Worm (Caenorhabditis elegans) whole organism, L4 larva: ENCODE measurements around the gene mpst-1.

ENCODE experiments used
- F10B5.3 ChIP-seq: sonication (generic microtip); optimal IDR thresholded peaks from 2 replicates; lab custom pipeline; 2016; ENCODE audit warnings: mild to moderate bottlenecking, missing genetic modification characterization, missing compliant biosample characterization
- F26F4.8 ChIP-seq: fragments of 200-800 bp; sonication (Bioruptor generic); conservative IDR thresholded peaks from 2 replicates; pipeline ENCODE4 v1.3.6; 2022; ENCODE audit warnings: missing genetic modification characterization, missing compliant biosample characterization
- F37D6.2 ChIP-seq: sonication (generic microtip); optimal IDR thresholded peaks from 2 replicates; lab custom pipeline; 2016; ENCODE audit warnings: mild to moderate bottlenecking, missing genetic modification characterization, missing compliant biosample characterization
- T20F7.1 ChIP-seq: fragments of 200-800 bp; sonication (Bioruptor generic); optimal IDR thresholded peaks from 2 replicates; lab custom pipeline; 2018; ENCODE audit warnings: mild to moderate bottlenecking, missing genetic modification characterization, missing compliant biosample characterization
- T26A8.4 ChIP-seq: fragments of 200-800 bp; sonication (Bioruptor generic); IDR thresholded peaks from 2 replicates; pipeline ENCODE4 v1.3.6; 2022; ENCODE audit warnings: missing genetic modification characterization, missing compliant biosample characterization
- Y48G9A.11 ChIP-seq: fragments of 200-800 bp; sonication (Bioruptor generic); IDR thresholded peaks from 2 replicates; pipeline ENCODE4 v1.3.6; 2022; ENCODE audit warnings: missing genetic modification reagents, missing genetic modification characterization, missing compliant biosample characterization
- ZK337.2 ChIP-seq: fragments of 200-800 bp; sonication (Bioruptor generic); IDR thresholded peaks from 2 replicates; pipeline ENCODE4 v1.3.6; 2022; ENCODE audit warnings: missing genetic modification reagents, missing genetic modification characterization, missing compliant biosample characterization
- aha-1 ChIP-seq: fragments of 150-350 bp; peaks from one replicate; lab custom pipeline; 2014; ENCODE audit warnings: missing biosample characterization, missing genetic modification characterization
- aly-2 ChIP-seq: sonication (generic microtip); optimal IDR thresholded peaks from 2 replicates; lab custom pipeline; 2018; ENCODE audit warnings: missing biosample characterization, missing genetic modification characterization
- ama-1 ChIP-seq: fragments of 150-350 bp; optimal IDR thresholded peaks from 2 replicates; lab custom pipeline; 2014; ENCODE audit warnings: inconsistent platforms, mixed read lengths
- ceh-20 ChIP-seq: fragments of 200-800 bp; sonication (Bioruptor generic); IDR thresholded peaks from 2 replicates; pipeline ENCODE4 v1.3.6; 2022; ENCODE audit warnings: missing genetic modification reagents, missing genetic modification characterization, missing compliant biosample characterization
- ceh-28 ChIP-seq: fragments of 150-350 bp; optimal IDR thresholded peaks from 2 replicates; lab custom pipeline; 2014; ENCODE audit warnings: missing biosample characterization, missing genetic modification reagents, missing genetic modification characterization
- ceh-44 ChIP-seq: fragments of 200-800 bp; sonication (Bioruptor generic); IDR thresholded peaks from 2 replicates; pipeline ENCODE4 v1.3.6; 2022; ENCODE audit warnings: missing genetic modification reagents, missing genetic modification characterization, missing compliant biosample characterization
- ceh-82 ChIP-seq: sonication (generic microtip); optimal IDR thresholded peaks from 2 replicates; lab custom pipeline; 2017; ENCODE audit warnings: missing biosample characterization, missing genetic modification characterization
- ces-1 ChIP-seq: fragments of 150-350 bp; sonication (generic microtip); optimal IDR thresholded peaks from 4 replicates; lab custom pipeline; 2014; ENCODE audit warnings: missing biosample characterization, missing genetic modification reagents, missing genetic modification characterization
- daf-16 ChIP-seq, 3 experiments: sonication (generic microtip); optimal IDR thresholded peaks; 2 replicates each; lab custom pipeline; 2016 to 2017; ENCODE audit warnings: missing genetic modification characterization in 3 of 3, missing genetic modification reagents in 3 of 3, mild to moderate bottlenecking in 2 of 3, missing compliant biosample characterization in 2 of 3, missing biosample characterization in 1 of 3, moderate library complexity in 1 of 3
- daf-8 ChIP-seq: fragments of 200-800 bp; sonication (Bioruptor generic); IDR thresholded peaks from 2 replicates; pipeline ENCODE4 v1.3.6; 2022; ENCODE audit warnings: missing genetic modification characterization, missing compliant biosample characterization
- dmd-8 ChIP-seq: fragments of 200-800 bp; sonication (Bioruptor generic); IDR thresholded peaks from 2 replicates; pipeline ENCODE4 v1.3.6; 2022; ENCODE audit warnings: missing genetic modification characterization, missing compliant biosample characterization
- dpl-1 ChIP-seq: fragments of 150-350 bp; optimal IDR thresholded peaks from 2 replicates; lab custom pipeline; 2014; ENCODE audit warnings: missing biosample characterization, missing genetic modification reagents, missing genetic modification characterization
- dve-1 ChIP-seq: sonication (generic microtip); optimal IDR thresholded peaks from 2 replicates; lab custom pipeline; 2017; ENCODE audit warnings: antibody characterized with exemption, mild to moderate bottlenecking, missing genetic modification characterization, missing compliant biosample characterization; ENCODE audit not compliant: insufficient read depth
- egl-27 ChIP-seq: sonication (generic microtip); optimal IDR thresholded peaks from 3 replicates; lab custom pipeline; 2017; ENCODE audit warnings: missing biosample characterization, missing genetic modification reagents, missing genetic modification characterization
- hlh-11 ChIP-seq: fragments of 200-800 bp; sonication (Bioruptor generic); optimal IDR thresholded peaks from 2 replicates; lab custom pipeline; 2018; ENCODE audit warnings: mild to moderate bottlenecking, missing genetic modification characterization, missing compliant biosample characterization
- hmg-1.1 ChIP-seq: fragments of 200-800 bp; sonication (Bioruptor generic); IDR thresholded peaks from 2 replicates; pipeline ENCODE4 v1.3.6; 2022; ENCODE audit warnings: missing genetic modification reagents, missing genetic modification characterization, missing compliant biosample characterization
- lin-15B ChIP-seq: fragments of 150-350 bp; sonication (generic microtip); optimal IDR thresholded peaks from 3 replicates; lab custom pipeline; 2014; ENCODE audit warnings: missing biosample characterization, missing genetic modification characterization
- lin-29 ChIP-seq: fragments of 200-800 bp; sonication (Bioruptor generic); IDR thresholded peaks from 2 replicates; pipeline ENCODE4 v1.3.6; 2022; ENCODE audit warnings: missing genetic modification reagents, missing genetic modification characterization, missing compliant biosample characterization
- lin-39 ChIP-seq: fragments of 150-350 bp; optimal IDR thresholded peaks from 2 replicates; lab custom pipeline; 2014; ENCODE audit warnings: missing biosample characterization, missing genetic modification reagents, missing genetic modification characterization
- lsy-2 ChIP-seq, 2 experiments: fragments of 150-350 bp in 1 of 2; sonication (generic microtip) in 1 of 2; optimal IDR thresholded peaks; 2 replicates each; lab custom pipeline; 2014 to 2017; ENCODE audit warnings: missing biosample characterization in 2 of 2, missing genetic modification characterization in 2 of 2
- madf-5 ChIP-seq, 2 experiments: fragments of 200-800 bp; sonication (Bioruptor generic); IDR thresholded peaks; 2 replicates each; pipeline ENCODE4 v1.3.6; 2022; ENCODE audit warnings: missing compliant biosample characterization in 2 of 2, missing genetic modification characterization in 2 of 2
- mdl-1 ChIP-seq, 2 experiments: fragments of 150-350 bp in 1 of 2; sonication (generic microtip) in 1 of 2; optimal IDR thresholded peaks; 2 replicates each; lab custom pipeline; 2014 to 2017; ENCODE audit warnings: missing biosample characterization in 2 of 2, missing genetic modification characterization in 2 of 2
- mxl-3 ChIP-seq: fragments of 200-800 bp; sonication (Bioruptor generic); optimal IDR thresholded peaks from 2 replicates; lab custom pipeline; 2018; ENCODE audit warnings: mild to moderate bottlenecking, missing genetic modification characterization, missing compliant biosample characterization
- nhr-102 ChIP-seq: sonication (generic microtip); optimal IDR thresholded peaks from 2 replicates; lab custom pipeline; 2016; ENCODE audit warnings: mild to moderate bottlenecking, missing genetic modification characterization, moderate library complexity, missing compliant biosample characterization
- nhr-11 ChIP-seq: fragments of 150-350 bp; optimal IDR thresholded peaks from 2 replicates; lab custom pipeline; 2014; ENCODE audit warnings: missing biosample characterization, missing genetic modification characterization
- nhr-28 ChIP-seq: fragments of 150-350 bp; optimal IDR thresholded peaks from 2 replicates; lab custom pipeline; 2014; ENCODE audit warnings: missing biosample characterization, missing genetic modification characterization
- nhr-42 ChIP-seq: fragments of 200-800 bp; sonication (Bioruptor generic); IDR thresholded peaks from 2 replicates; pipeline ENCODE4 v1.3.6; 2022; ENCODE audit warnings: missing genetic modification characterization, missing compliant biosample characterization
- pha-4 ChIP-seq, 2 experiments: fragments of 150-350 bp in 1 of 2; fragments of 200-800 bp in 1 of 2; sonication (Bioruptor generic) in 1 of 2; IDR thresholded peaks in 1 of 2; optimal IDR thresholded peaks in 1 of 2; 2 replicates each; pipeline versions ENCODE4 v1.3.6 to Lab custom; 2014 to 2022; ENCODE audit warnings: missing genetic modification characterization in 2 of 2, missing genetic modification reagents in 2 of 2, missing biosample characterization in 1 of 2, missing compliant biosample characterization in 1 of 2
- php-3 ChIP-seq: fragments of 200-800 bp; sonication (Bioruptor generic); IDR thresholded peaks from 2 replicates; pipeline ENCODE4 v1.3.6; 2022; ENCODE audit warnings: missing genetic modification reagents, missing genetic modification characterization, missing compliant biosample characterization
- pqm-1 ChIP-seq: sonication (generic microtip); optimal IDR thresholded peaks from 2 replicates; lab custom pipeline; 2017; ENCODE audit warnings: missing biosample characterization, missing genetic modification characterization
- rbr-2 ChIP-seq: sonication (generic microtip); optimal IDR thresholded peaks from 2 replicates; lab custom pipeline; 2016; ENCODE audit warnings: missing genotype, missing genetic modification characterization, missing compliant biosample characterization
- sdz-12 ChIP-seq: fragments of 200-800 bp; sonication (Bioruptor generic); optimal IDR thresholded peaks from 2 replicates; lab custom pipeline; 2018; ENCODE audit warnings: mild to moderate bottlenecking, missing genetic modification characterization, missing compliant biosample characterization
- spr-3 ChIP-seq: fragments of 200-800 bp; sonication (Bioruptor generic); optimal IDR thresholded peaks from 2 replicates; lab custom pipeline; 2018; ENCODE audit warnings: mild to moderate bottlenecking, missing genetic modification characterization, missing compliant biosample characterization
- tra-1 ChIP-seq: fragments of 200-800 bp; sonication (Bioruptor generic); IDR thresholded peaks from 2 replicates; pipeline ENCODE4 v1.3.6; 2022; ENCODE audit warnings: missing genetic modification reagents, missing genetic modification characterization, missing compliant biosample characterization
- unc-62 ChIP-seq, 3 experiments: fragments of 150-350 bp in 1 of 3; sonication (generic microtip); optimal IDR thresholded peaks in 2 of 3; peaks in 1 of 3; 1 replicate in 1 of 3; 2 replicates in 2 of 3; lab custom pipeline; 2014 to 2017; ENCODE audit warnings: missing biosample characterization in 3 of 3, missing genetic modification characterization in 3 of 3, missing genetic modification reagents in 3 of 3, missing genotype in 1 of 3
- zfp-3 ChIP-seq: fragments of 200-800 bp; sonication (Bioruptor generic); conservative IDR thresholded peaks from 2 replicates; pipeline ENCODE4 v1.3.6; 2022; ENCODE audit warnings: missing genetic modification reagents, missing genetic modification characterization, missing compliant biosample characterization
- ztf-7 ChIP-seq: fragments of 150-350 bp; optimal IDR thresholded peaks from 2 replicates; lab custom pipeline; 2014; ENCODE audit warnings: missing biosample characterization, missing genetic modification characterization

Gene mpst-1

DNA sequence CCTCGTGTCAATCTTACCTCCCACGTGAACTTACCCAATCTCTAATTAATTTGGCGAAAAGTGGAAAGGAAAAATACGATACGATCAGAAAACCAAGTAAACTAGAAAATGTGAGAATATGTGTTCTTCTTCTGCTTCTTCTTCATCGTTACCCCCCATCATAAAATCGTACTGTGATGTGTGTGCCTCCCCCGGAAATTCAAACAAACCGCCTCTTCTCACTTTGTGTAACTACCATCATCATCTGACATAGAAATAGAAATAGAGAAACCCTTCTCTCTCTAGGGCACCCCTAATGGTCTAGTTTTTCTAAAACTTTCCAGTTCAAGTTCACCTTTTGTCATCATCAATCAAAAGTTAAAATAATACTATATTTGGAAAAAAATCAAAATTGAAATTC lies 30.9 kb upstream of the mpst-1 start (continued):
- TF ChIP-seq lin-39 (tag; lab: Kevin White, UChicago) (no peak), mxl-3 (no peak), daf-8 (GFP tag; lab: Robert Waterston, UW) (no peak), tra-1 (no peak), sdz-12 (no peak), T20F7.1 (GFP tag; lab: Kevin White, UChicago) (no peak), ceh-20 (no peak), nhr-42 (no peak), madf-5 (GFP tag; IDR thresholded peaks at IDR 0.05; lab: Robert Waterston, UW) (no peak), zfp-3 (GFP tag; lab: Robert Waterston, UW) (no peak), hlh-11 (tag; lab: Kevin White, UChicago) (peak; percentile 1), ceh-28 (no peak), F37D6.2 (no peak), lin-29 (no peak), F10B5.3 (tag; lab: Kevin White, UChicago) (no peak), nhr-11 (no peak), lin-15B (tag; lab: Kevin White, UChicago) (no peak), F26F4.8 (GFP tag; lab: Robert Waterston, UW) (no peak), aly-2 (tag; lab: Kevin White, UChicago) (no peak)

DNA sequence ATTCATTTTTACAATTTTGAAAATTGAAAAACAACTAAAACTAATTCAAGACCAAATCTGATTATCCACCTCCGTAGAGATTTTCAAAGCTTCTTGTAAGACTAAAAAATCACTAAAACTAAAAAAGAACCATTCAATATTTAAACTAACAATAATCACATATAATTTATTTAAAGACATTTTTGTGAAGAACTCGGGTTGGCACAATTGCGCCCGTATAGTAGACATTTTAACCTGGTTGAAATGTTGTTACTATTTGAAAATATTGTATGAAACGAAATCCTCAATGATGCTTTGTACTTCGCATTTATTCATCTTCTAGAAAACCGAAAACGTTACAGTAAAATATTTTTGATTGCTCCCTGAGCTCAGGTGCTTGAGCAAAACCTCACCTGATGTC lies 29.2 kb upstream of the mpst-1 start:
- TF ChIP-seq unc-62 (GFP tag; optimal IDR thresholded peaks at IDR 0.05 in 1 of 2; lab: Kevin White, UChicago) (peak in 1 of 2 experiments; percentile 74), unc-62 (tag; optimal IDR thresholded peaks at IDR 0.05; lab: Kevin White, UChicago) (no peak), ztf-7 (no peak), aha-1 (tag; lab: Kevin White, UChicago) (peak; percentile 75)

DNA sequence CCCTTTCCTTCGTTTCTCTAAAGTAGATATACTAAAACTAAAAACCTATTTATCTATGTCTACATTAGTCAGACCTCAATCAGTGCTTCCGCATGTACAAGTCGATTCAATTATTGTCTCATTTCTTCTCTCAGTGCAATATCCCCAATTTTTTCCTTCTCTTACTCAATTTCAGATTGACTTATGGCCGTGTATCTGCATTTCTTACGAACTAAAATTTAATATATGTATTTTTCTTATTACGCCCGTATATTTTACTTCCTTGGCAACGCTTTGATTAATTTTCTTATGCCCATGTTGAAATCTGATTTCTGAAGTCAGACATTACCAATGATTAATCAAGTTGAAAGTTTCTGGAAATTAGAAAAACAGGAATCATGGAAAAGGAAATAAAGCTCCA lies 28.0 kb upstream of the mpst-1 start:
- no peak for TF ChIP-seq egl-27 (tag; lab: Kevin White, UChicago)
- TF ChIP-seq nhr-11 = peak; percentile 42
- TF ChIP-seq dmd-8 = no peak
- TF ChIP-seq F37D6.2 = peak; percentile 12
- TF ChIP-seq mxl-3 = no peak
- TF ChIP-seq unc-62 (GFP tag; optimal IDR thresholded peaks at IDR 0.05 in 1 of 2; lab: Kevin White, UChicago) = peak in 1 of 2 experiments; percentile 43
- TF ChIP-seq unc-62 (tag; optimal IDR thresholded peaks at IDR 0.05; lab: Kevin White, UChicago) = no peak
- peak in 1 of 2 experiments; percentile 14 for TF ChIP-seq lsy-2 (tag; optimal IDR thresholded peaks at IDR 0.05; lab: Kevin White, UChicago)
- TF ChIP-seq ces-1 (GFP tag; lab: Kevin White, UChicago) = peak; percentile 60
- no peak for TF ChIP-seq spr-3 (GFP tag; lab: Kevin White, UChicago)
- peak; percentile 8 for TF ChIP-seq rbr-2
- TF ChIP-seq ceh-44 = no peak

DNA sequence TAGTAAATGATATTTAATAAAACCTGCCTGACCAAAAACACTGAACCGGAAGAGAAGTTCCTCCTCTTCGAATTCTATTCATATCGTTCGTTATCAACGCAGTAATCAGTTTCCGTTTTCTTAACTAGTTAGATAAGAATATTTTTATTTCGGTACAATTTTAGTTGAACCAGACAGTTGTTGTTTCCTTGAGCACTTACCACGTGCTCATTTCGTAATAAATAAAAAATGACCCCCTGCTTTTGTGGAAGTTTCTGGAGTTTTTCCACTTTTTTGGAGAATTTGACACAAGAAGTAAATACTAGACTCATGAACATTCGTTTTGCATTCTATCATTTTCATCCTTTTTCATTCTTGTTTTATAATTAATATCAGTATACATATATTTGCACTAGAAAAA lies 26.9 kb upstream of the mpst-1 start:
- TF ChIP-seq T26A8.4 (no peak), php-3 (no peak), nhr-102 (tag; lab: Kevin White, UChicago) (no peak), F37D6.2 (no peak), dpl-1 (GFP tag; lab: Kevin White, UChicago) (no peak), ceh-28 (no peak), ama-1 (lab: Kevin White, UChicago) (no peak), sdz-12 (no peak), nhr-28 (tag; lab: Kevin White, UChicago) (no peak), pqm-1 (tag; lab: Kevin White, UChicago) (no peak), daf-16 (GFP tag; optimal IDR thresholded peaks at IDR 0.05; lab: Kevin White, UChicago) (no peak), daf-16 (tag; optimal IDR thresholded peaks at IDR 0.05; lab: Kevin White, UChicago) (peak; percentile 52), dve-1 (peak; percentile 10), lin-39 (tag; lab: Kevin White, UChicago) (no peak), pha-4 (GFP tag; IDR thresholded peaks at IDR 0.05; lab: Robert Waterston, UW) (no peak), pha-4 (tag; optimal IDR thresholded peaks at IDR 0.05; lab: Kevin White, UChicago) (no peak), mdl-1 (tag; optimal IDR thresholded peaks at IDR 0.05; lab: Kevin White, UChicago) (peak in 1 of 2 experiments; percentile 8), ceh-82 (tag; lab: Kevin White, UChicago) (no peak), hmg-1.1 (no peak), Y48G9A.11 (GFP tag; lab: Robert Waterston, UW) (no peak), ZK337.2 (GFP tag; lab: Robert Waterston, UW) (no peak)
